Worm (Caenorhabditis elegans): Measurements from ENCODE around the gene T26A8.4.

DNA sequence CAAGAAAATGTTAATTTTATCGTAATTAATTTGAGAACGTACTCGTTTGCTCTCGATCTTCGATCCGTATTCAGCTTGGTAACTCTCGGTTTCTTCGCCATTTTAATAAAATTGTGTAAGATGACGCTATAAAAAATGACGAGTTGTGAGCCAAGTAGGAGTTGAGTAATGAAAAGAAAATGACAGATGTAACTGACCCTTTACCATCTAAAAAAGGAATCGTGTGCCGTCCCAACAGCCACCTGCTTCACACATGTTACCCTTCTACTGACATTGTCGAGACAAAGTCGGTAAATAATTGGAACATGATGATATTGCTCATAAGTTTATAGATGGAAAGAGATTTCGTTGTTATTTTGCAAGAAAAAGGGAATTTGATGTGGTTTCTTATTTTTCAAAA is 46.7 kb upstream of the T26A8.4 start, which contains the start of gene hlh-12:
- no peak for TF ChIP-seq lin-35 (GFP tag; optimal IDR thresholded peaks at IDR 0.05)
- TF ChIP-seq C06A6.2 (GFP tag; conservative IDR thresholded peaks at IDR 0.05), result no peak
- TF ChIP-seq ama-1 (optimal IDR thresholded peaks at IDR 0.05), result no peak
- no peak for TF ChIP-seq ama-1 (GFP tag; optimal IDR thresholded peaks at IDR 0.05)
